Fruit fly (Drosophila melanogaster) whole organism, prepupa: Measurements from ENCODE around the gene CG11583.

ENCODE experiments used
- Blimp-1 ChIP-seq: fragments of 200-800 bp; sonication (Bioruptor generic); optimal IDR thresholded peaks from 3 replicates; lab custom pipeline; 2017; ENCODE audit warnings: missing biosample characterization, missing genetic modification characterization, mild to moderate bottlenecking, moderate library complexity, missing genetic modification reagents
- CG10669 ChIP-seq: fragments of 200-800 bp; sonication (Bioruptor generic); optimal IDR thresholded peaks from 3 replicates; lab custom pipeline; 2018; ENCODE audit warnings: missing biosample characterization, mild to moderate bottlenecking, missing genetic modification characterization, moderate library complexity
- CG11762 ChIP-seq: fragments of 200-800 bp; sonication (Bioruptor generic); optimal IDR thresholded peaks from 3 replicates; lab custom pipeline; 2016; ENCODE audit warnings: missing biosample characterization, missing genetic modification characterization; ENCODE audit not compliant: insufficient read depth
- CG11902 ChIP-seq: fragments of 200-800 bp; sonication (Bioruptor generic); optimal IDR thresholded peaks from 3 replicates; lab custom pipeline; 2016; ENCODE audit warnings: missing biosample characterization, missing genetic modification characterization
- CG15336 ChIP-seq: fragments of 200-800 bp; sonication (Bioruptor generic); IDR thresholded peaks from 2 replicates; pipeline ENCODE4 v1.3.6; 2022; ENCODE audit warnings: missing biosample characterization, missing genetic modification characterization
- CG16779 ChIP-seq: fragments of 200-800 bp; sonication (Bioruptor generic); optimal IDR thresholded peaks from 3 replicates; lab custom pipeline; 2017; ENCODE audit warnings: missing biosample characterization, mild to moderate bottlenecking, missing genetic modification characterization
- CG3032 ChIP-seq: fragments of 200-800 bp; optimal IDR thresholded peaks from 2 replicates; lab custom pipeline; 2019; ENCODE audit warnings: missing biosample characterization, mild to moderate bottlenecking, missing genetic modification characterization, moderate library complexity
- CG31627 ChIP-seq: fragments of 200-800 bp; sonication (Bioruptor generic); optimal IDR thresholded peaks from 3 replicates; lab custom pipeline; 2016; ENCODE audit warnings: missing biosample characterization, missing genetic modification characterization
- CG32006 ChIP-seq: fragments of 200-800 bp; sonication (Bioruptor generic); optimal IDR thresholded peaks from 3 replicates; lab custom pipeline; 2017; ENCODE audit warnings: missing biosample characterization, mild to moderate bottlenecking, missing genetic modification characterization
- CG3919 ChIP-seq: fragments of 200-800 bp; sonication (Bioruptor generic); optimal IDR thresholded peaks from 3 replicates; lab custom pipeline; 2016; ENCODE audit warnings: missing biosample characterization, missing genetic modification characterization
- CG4318 ChIP-seq: fragments of 200-800 bp; sonication (Bioruptor generic); optimal IDR thresholded peaks from 3 replicates; lab custom pipeline; 2017; ENCODE audit warnings: missing biosample characterization, mild to moderate bottlenecking, missing genetic modification characterization
- CG6163 ChIP-seq: fragments of 200-800 bp; sonication (Bioruptor generic); IDR thresholded peaks from 3 replicates; pipeline ENCODE4 v1.3.6; 2022; ENCODE audit warnings: missing biosample characterization, missing genetic modification characterization
- CG6276 ChIP-seq: fragments of 200-800 bp; sonication (Bioruptor generic); optimal IDR thresholded peaks from 2 replicates; lab custom pipeline; 2017; ENCODE audit warnings: missing biosample characterization, mild to moderate bottlenecking, missing genetic modification characterization
- CG6808 ChIP-seq: fragments of 200-800 bp; sonication (Bioruptor generic); optimal IDR thresholded peaks from 3 replicates; lab custom pipeline; 2017; ENCODE audit warnings: missing biosample characterization, missing genetic modification characterization, mild to moderate bottlenecking, moderate library complexity, missing genetic modification reagents
- CG6854 ChIP-seq: fragments of 200-800 bp; sonication (Bioruptor generic); optimal IDR thresholded peaks from 2 replicates; lab custom pipeline; 2017; ENCODE audit warnings: missing biosample characterization, mild to moderate bottlenecking, missing genetic modification characterization
- CG7368 ChIP-seq: fragments of 200-800 bp; sonication (Bioruptor generic); optimal IDR thresholded peaks from 3 replicates; lab custom pipeline; 2016; ENCODE audit warnings: missing biosample characterization, missing genetic modification characterization
- CG8119 ChIP-seq: fragments of 200-800 bp; sonication (Bioruptor generic); IDR thresholded peaks from 3 replicates; pipeline ENCODE4 v1.3.6; 2022; ENCODE audit warnings: missing biosample characterization, missing genetic modification characterization
- CG9139 ChIP-seq: fragments of 200-800 bp; sonication (Bioruptor generic); optimal IDR thresholded peaks from 3 replicates; lab custom pipeline; 2017; ENCODE audit warnings: missing biosample characterization, mild to moderate bottlenecking, missing genetic modification characterization
- Eip78C ChIP-seq: fragments of 200-800 bp; sonication (Bioruptor generic); peaks from one replicate; lab custom pipeline; 2016; ENCODE audit warnings: missing biosample characterization, missing genetic modification characterization
- Eip93F ChIP-seq: fragments of 200-800 bp; sonication (Bioruptor generic); optimal IDR thresholded peaks from 2 replicates; lab custom pipeline; 2016; ENCODE audit warnings: missing biosample characterization, mild to moderate bottlenecking, missing genetic modification characterization
- Ets21C ChIP-seq: fragments of 200-800 bp; sonication (Bioruptor generic); optimal IDR thresholded peaks from 3 replicates; lab custom pipeline; 2016; ENCODE audit warnings: missing biosample characterization, missing genetic modification characterization
- Ets96B ChIP-seq: fragments of 200-800 bp; optimal IDR thresholded peaks from 2 replicates; lab custom pipeline; 2019; ENCODE audit warnings: missing biosample characterization, mild to moderate bottlenecking, missing genetic modification characterization, moderate library complexity
- Gug ChIP-seq: fragments of 200-800 bp; sonication (Bioruptor generic); IDR thresholded peaks from 2 replicates; pipeline ENCODE4 v1.3.6; 2022; ENCODE audit warnings: missing biosample characterization, missing genetic modification characterization
- Hr38 ChIP-seq: sonication (Bioruptor generic); optimal IDR thresholded peaks from 2 replicates; lab custom pipeline; 2016; ENCODE audit warnings: missing biosample characterization, missing genetic modification characterization
- Hr39 ChIP-seq: fragments of 200-800 bp; sonication (Bioruptor generic); optimal IDR thresholded peaks from 2 replicates; lab custom pipeline; 2016; ENCODE audit warnings: missing biosample characterization, missing genetic modification characterization
- Met ChIP-seq: fragments of 200-800 bp; sonication (Bioruptor generic); optimal IDR thresholded peaks from 3 replicates; lab custom pipeline; 2016; ENCODE audit warnings: missing biosample characterization, missing genetic modification characterization
- OdsH ChIP-seq: fragments of 200-800 bp; sonication (Bioruptor generic); optimal IDR thresholded peaks from 3 replicates; lab custom pipeline; 2016; ENCODE audit warnings: missing biosample characterization, missing genetic modification characterization
- Sox102F ChIP-seq: fragments of 200-800 bp; sonication (Bioruptor generic); optimal IDR thresholded peaks from 2 replicates; lab custom pipeline; 2016; ENCODE audit warnings: missing biosample characterization, mild to moderate bottlenecking, missing genetic modification characterization
- Sox14 ChIP-seq: fragments of 200-800 bp; sonication (Bioruptor generic); optimal IDR thresholded peaks from 3 replicates; lab custom pipeline; 2016; ENCODE audit warnings: missing biosample characterization, missing genetic modification characterization
- Sox15 ChIP-seq: fragments of 200-800 bp; sonication (Bioruptor generic); optimal IDR thresholded peaks from 3 replicates; lab custom pipeline; 2016; ENCODE audit warnings: missing biosample characterization, missing genetic modification characterization
- achi ChIP-seq: fragments of 200-800 bp; sonication (Bioruptor generic); optimal IDR thresholded peaks from 3 replicates; lab custom pipeline; 2016; ENCODE audit warnings: missing biosample characterization, missing genetic modification characterization
- cyc ChIP-seq: fragments of 200-800 bp; sonication (Bioruptor generic); optimal IDR thresholded peaks from 3 replicates; lab custom pipeline; 2016; ENCODE audit warnings: missing biosample characterization, missing genetic modification characterization
- dac ChIP-seq: fragments of 200-800 bp; sonication (Bioruptor generic); optimal IDR thresholded peaks from 2 replicates; lab custom pipeline; 2017; ENCODE audit warnings: missing biosample characterization, mild to moderate bottlenecking, missing genetic modification characterization
- dsx ChIP-seq: fragments of 200-800 bp; optimal IDR thresholded peaks from 3 replicates; lab custom pipeline; 2019; ENCODE audit warnings: missing biosample characterization, mild to moderate bottlenecking, missing genetic modification characterization, moderate library complexity; ENCODE audit not compliant: poor library complexity, severe bottlenecking
- eg ChIP-seq: fragments of 200-800 bp; sonication (Bioruptor generic); IDR thresholded peaks from 3 replicates; pipeline ENCODE4 v1.3.6; 2022; ENCODE audit warnings: missing biosample characterization, missing genetic modification characterization
- esn ChIP-seq: fragments of 200-800 bp; sonication (Bioruptor generic); optimal IDR thresholded peaks from 2 replicates; lab custom pipeline; 2016; ENCODE audit warnings: missing biosample characterization, mild to moderate bottlenecking, missing genetic modification characterization, moderate library complexity
- fd59A ChIP-seq: fragments of 200-800 bp; sonication (Bioruptor generic); optimal IDR thresholded peaks from 2 replicates; lab custom pipeline; 2017; ENCODE audit warnings: missing biosample characterization, mild to moderate bottlenecking, missing genetic modification characterization, missing genetic modification reagents
- fkh ChIP-seq: fragments of 200-800 bp; sonication (Bioruptor generic); optimal IDR thresholded peaks from 3 replicates; lab custom pipeline; 2017; ENCODE audit warnings: missing biosample characterization, mild to moderate bottlenecking, missing genetic modification characterization, moderate library complexity
- lz ChIP-seq: fragments of 200-800 bp; sonication (Bioruptor generic); optimal IDR thresholded peaks from 3 replicates; lab custom pipeline; 2016; ENCODE audit warnings: missing biosample characterization, missing genetic modification characterization
- net ChIP-seq: fragments of 200-800 bp; sonication (Bioruptor generic); optimal IDR thresholded peaks from 3 replicates; lab custom pipeline; 2016; ENCODE audit warnings: missing biosample characterization, missing genetic modification characterization
- pdm3 ChIP-seq: fragments of 200-800 bp; sonication (Bioruptor generic); optimal IDR thresholded peaks from 3 replicates; lab custom pipeline; 2016; ENCODE audit warnings: missing biosample characterization, missing genetic modification characterization
- salr ChIP-seq, 2 experiments: fragments of 200-800 bp; sonication (Bioruptor generic); optimal IDR thresholded peaks; 3 replicates each; lab custom pipeline; 2016 to 2018; ENCODE audit warnings: missing biosample characterization in 2 of 2, missing genetic modification characterization in 2 of 2, mild to moderate bottlenecking in 1 of 2
- spab ChIP-seq: fragments of 200-800 bp; sonication (Bioruptor generic); optimal IDR thresholded peaks from 2 replicates; lab custom pipeline; 2017; ENCODE audit warnings: missing biosample characterization, mild to moderate bottlenecking, missing genetic modification characterization, missing genetic modification reagents
- ss ChIP-seq, 2 experiments: fragments of 200-800 bp; sonication (Bioruptor generic); optimal IDR thresholded peaks; 2 replicates in 1 of 2; 3 replicates in 1 of 2; lab custom pipeline; 2017 to 2018; ENCODE audit warnings: mild to moderate bottlenecking in 2 of 2, missing biosample characterization in 2 of 2, missing genetic modification characterization in 2 of 2, moderate library complexity in 1 of 2
- svp ChIP-seq: fragments of 200-800 bp; sonication (Bioruptor generic); peaks from one replicate; lab custom pipeline; 2016; ENCODE audit warnings: missing biosample characterization, missing genetic modification characterization
- topi ChIP-seq: fragments of 200-800 bp; sonication (Bioruptor generic); optimal IDR thresholded peaks from 3 replicates; lab custom pipeline; 2016; ENCODE audit warnings: missing biosample characterization, missing genetic modification characterization
- vri ChIP-seq: fragments of 200-800 bp; sonication (Bioruptor generic); optimal IDR thresholded peaks from 3 replicates; lab custom pipeline; 2016; ENCODE audit warnings: missing biosample characterization, mild to moderate bottlenecking, missing genetic modification characterization

The CG11583 gene

dm6 chr3L:4292120-4292697 lies 9.6 kb upstream of the CG11583 start, which contains the start of the genes CG15012 and Fdx2 (continued):
- TF ChIP-seq CG7368 (GFP tag; lab: Kevin White, UChicago): no peak
- no peak for TF ChIP-seq spab
- TF ChIP-seq fd59A (GFP tag; lab: Kevin White, UChicago): no peak
- TF ChIP-seq esn (GFP tag; lab: Kevin White, UChicago): peak; percentile 51
- TF ChIP-seq eg (GFP tag; lab: Robert Waterston, UW): no peak
- TF ChIP-seq Ets21C (GFP tag; lab: Kevin White, UChicago): no peak
- TF ChIP-seq CG9139: no peak
- TF ChIP-seq CG6276 (GFP tag; lab: Kevin White, UChicago): no peak
- no peak for TF ChIP-seq CG11762 (GFP tag; lab: Kevin White, UChicago)
- TF ChIP-seq CG6854: no peak
- TF ChIP-seq ss (GFP tag; optimal IDR thresholded peaks at IDR 0.05; lab: Kevin White, UChicago): no peak
- TF ChIP-seq pdm3 (GFP tag; lab: Kevin White, UChicago): no peak
- TF ChIP-seq CG4318 (GFP tag; lab: Kevin White, UChicago): no peak
- no peak for TF ChIP-seq Ets96B (tag; lab: Kevin White, UChicago)
- TF ChIP-seq, all 60 proteins: peak for 11

dm6 chr3L:4288591-4289056 lies 6.0 kb upstream of the CG11583 start, which contains the start of gene Hexo1:
TSS of gene Hexo1 (plus strand) at chr3L:4288641.
- TF ChIP-seq OdsH (GFP tag; lab: Kevin White, UChicago): no peak
- peak; percentile 59 for TF ChIP-seq lz (GFP tag; lab: Kevin White, UChicago)
- TF ChIP-seq CG4318 (GFP tag; lab: Kevin White, UChicago): no peak
- TF ChIP-seq CG10669 (GFP tag; lab: Kevin White, UChicago): no peak
- TF ChIP-seq net (GFP tag; lab: Kevin White, UChicago): peak; percentile 73
- no peak; the same call in 1 of the 2 replicates for TF ChIP-seq Gug (GFP tag; lab: Robert Waterston, UW)
- no peak for TF ChIP-seq Sox102F
- TF ChIP-seq svp: peak; percentile 96
- no peak for TF ChIP-seq vri (GFP tag; lab: Kevin White, UChicago)
- TF ChIP-seq cyc: peak; percentile 47
- TF ChIP-seq Blimp-1 (GFP tag; lab: Kevin White, UChicago): no peak
- peak; percentile 18 for TF ChIP-seq Sox15 (GFP tag; lab: Kevin White, UChicago)
- TF ChIP-seq Eip78C (GFP tag; lab: Kevin White, UChicago): peak; percentile 95
- peak; percentile 72 for TF ChIP-seq CG6808 (GFP tag; lab: Kevin White, UChicago)
- TF ChIP-seq Sox14 (GFP tag; lab: Kevin White, UChicago): peak; percentile 87
- TF ChIP-seq pdm3 (GFP tag; lab: Kevin White, UChicago): no peak
- no peak for TF ChIP-seq Met (GFP tag; lab: Kevin White, UChicago)
- no peak for TF ChIP-seq Eip93F (GFP tag; lab: Kevin White, UChicago)
- no peak for TF ChIP-seq Ets21C (GFP tag; lab: Kevin White, UChicago)
- peak; percentile 20 for TF ChIP-seq dac (GFP tag; lab: Kevin White, UChicago)
- peak; percentile 60 for TF ChIP-seq CG3032 (tag; lab: Kevin White, UChicago)
- peak; percentile 76 for TF ChIP-seq topi (GFP tag; lab: Kevin White, UChicago)
- peak; percentile 71 for TF ChIP-seq CG32006
- no peak for TF ChIP-seq CG9139
- TF ChIP-seq Ets96B (tag; lab: Kevin White, UChicago): peak; percentile 57
- TF ChIP-seq esn (GFP tag; lab: Kevin White, UChicago): peak; percentile 77
- peak; percentile 68 for TF ChIP-seq Hr39 (GFP tag; lab: Kevin White, UChicago)
- peak; percentile 64 for TF ChIP-seq CG31627
- no peak for TF ChIP-seq CG11902
- no peak for TF ChIP-seq spab
- no peak for TF ChIP-seq CG7368 (GFP tag; lab: Kevin White, UChicago)
- peak; percentile 65 for TF ChIP-seq achi (GFP tag; lab: Kevin White, UChicago)
- TF ChIP-seq CG6163 (GFP tag; lab: Robert Waterston, UW): peak; percentile 22; the same call in 1 of the 3 replicates
- TF ChIP-seq Hr38 (GFP tag; lab: Kevin White, UChicago): no peak
- TF ChIP-seq salr (GFP tag; optimal IDR thresholded peaks at IDR 0.05; lab: Kevin White, UChicago): no peak
- peak; percentile 54 for TF ChIP-seq CG15336 (GFP tag; lab: Robert Waterston, UW)
- TF ChIP-seq dsx (GFP tag; lab: Kevin White, UChicago): peak; percentile 73
- peak; percentile 70 for TF ChIP-seq CG3919 (GFP tag; lab: Kevin White, UChicago)
- peak; percentile 35; the same call in 1 of the 3 replicates for TF ChIP-seq CG8119 (GFP tag; lab: Robert Waterston, UW)
- peak; percentile 84 for TF ChIP-seq fkh (GFP tag; lab: Kevin White, UChicago)
- TF ChIP-seq CG16779 (tag; lab: Kevin White, UChicago): no peak
